Worm (Caenorhabditis elegans) whole organism, L2 larva: ENCODE results near the gene F13D12.5.

Experiments used
- C34F6.9 ChIP-seq: fragments of 150-350 bp; optimal IDR thresholded peaks from 2 replicates; lab custom pipeline; 2014; ENCODE audit warnings: missing biosample characterization, missing genetic modification characterization
- F13H6.1 ChIP-seq: sonication (generic microtip); optimal IDR thresholded peaks from 2 replicates; lab custom pipeline; 2016; ENCODE audit warnings: missing genetic modification characterization, missing compliant biosample characterization
- R02D3.7 ChIP-seq: fragments of 150-350 bp; optimal IDR thresholded peaks from 2 replicates; lab custom pipeline; 2014; ENCODE audit warnings: missing biosample characterization, missing genetic modification characterization
- Y55F3AM.14 ChIP-seq: fragments of 200-800 bp; sonication (Bioruptor generic); optimal IDR thresholded peaks from 2 replicates; lab custom pipeline; 2018; ENCODE audit warnings: mild to moderate bottlenecking, missing genetic modification characterization, missing compliant biosample characterization
- ZK546.5 ChIP-seq: sonication (generic microtip); optimal IDR thresholded peaks from 2 replicates; lab custom pipeline; 2017; ENCODE audit warnings: missing biosample characterization, missing genetic modification characterization
- alr-1 ChIP-seq: fragments of 150-350 bp; optimal IDR thresholded peaks from 2 replicates; lab custom pipeline; 2014; ENCODE audit warnings: missing biosample characterization, missing genetic modification characterization
- aly-2 ChIP-seq: fragments of 150-350 bp; optimal IDR thresholded peaks from 2 replicates; lab custom pipeline; 2014; ENCODE audit warnings: missing biosample characterization, missing genetic modification characterization
- ama-1 ChIP-seq: fragments of 150-350 bp; optimal IDR thresholded peaks from 2 replicates; lab custom pipeline; 2018; ENCODE audit warnings: inconsistent platforms
- blmp-1 ChIP-seq: sonication (generic microtip); optimal IDR thresholded peaks from 2 replicates; lab custom pipeline; 2017; ENCODE audit warnings: missing genetic modification characterization, mild to moderate bottlenecking, missing compliant biosample characterization, antibody characterized with exemption, moderate library complexity; ENCODE audit not compliant: insufficient read depth
- ceh-16 ChIP-seq: fragments of 150-350 bp; optimal IDR thresholded peaks from 2 replicates; lab custom pipeline; 2014; ENCODE audit warnings: missing biosample characterization, missing genetic modification characterization
- ceh-82 ChIP-seq: fragments of 150-350 bp; optimal IDR thresholded peaks from 2 replicates; lab custom pipeline; 2014; ENCODE audit warnings: missing biosample characterization, missing genetic modification characterization
- crh-2 ChIP-seq: sonication (generic microtip); optimal IDR thresholded peaks from 2 replicates; lab custom pipeline; 2017; ENCODE audit warnings: missing biosample characterization, missing genetic modification characterization
- dmd-4 ChIP-seq: sonication (generic microtip); optimal IDR thresholded peaks from 2 replicates; lab custom pipeline; 2017; ENCODE audit warnings: missing biosample characterization, missing genetic modification characterization
- egl-27 ChIP-seq: sonication (generic microtip); optimal IDR thresholded peaks from 3 replicates; lab custom pipeline; 2017; ENCODE audit warnings: missing biosample characterization, missing genetic modification reagents, missing genetic modification characterization
- elt-3 ChIP-seq: sonication (generic microtip); optimal IDR thresholded peaks from 2 replicates; lab custom pipeline; 2017; ENCODE audit warnings: missing biosample characterization, missing genetic modification characterization
- fos-1 ChIP-seq: fragments of 150-350 bp; optimal IDR thresholded peaks from 2 replicates; lab custom pipeline; 2014; ENCODE audit warnings: missing biosample characterization, missing genetic modification characterization
- gmeb-1 ChIP-seq: fragments of 150-350 bp; optimal IDR thresholded peaks from 2 replicates; lab custom pipeline; 2014; ENCODE audit warnings: missing biosample characterization, missing genetic modification characterization
- lin-11 ChIP-seq: fragments of 150-350 bp; sonication (generic microtip); optimal IDR thresholded peaks from 2 replicates; lab custom pipeline; 2014; ENCODE audit warnings: missing biosample characterization, missing genetic modification characterization, inconsistent platforms, mixed read lengths
- lin-13 ChIP-seq: fragments of 150-350 bp; optimal IDR thresholded peaks from 2 replicates; lab custom pipeline; 2014; ENCODE audit warnings: missing biosample characterization, missing genetic modification reagents, missing genetic modification characterization
- lin-39 ChIP-seq: fragments of 150-350 bp; optimal IDR thresholded peaks from 2 replicates; lab custom pipeline; 2014; ENCODE audit warnings: missing biosample characterization, missing genetic modification reagents, missing genetic modification characterization
- lsy-2 ChIP-seq, 2 experiments: fragments of 150-350 bp in 1 of 2; sonication (generic microtip) in 1 of 2; optimal IDR thresholded peaks; 2 replicates each; lab custom pipeline; 2014 to 2017; ENCODE audit warnings: missing biosample characterization in 2 of 2, missing genetic modification characterization in 2 of 2
- mab-5 ChIP-seq: fragments of 150-350 bp; optimal IDR thresholded peaks from 2 replicates; lab custom pipeline; 2014; ENCODE audit warnings: missing biosample characterization, missing genetic modification characterization
- mbf-1 ChIP-seq: sonication (generic microtip); optimal IDR thresholded peaks from 2 replicates; lab custom pipeline; 2017; ENCODE audit warnings: missing biosample characterization, missing genetic modification characterization
- mdl-1 ChIP-seq, 2 experiments: fragments of 150-350 bp in 1 of 2; sonication (generic microtip) in 1 of 2; optimal IDR thresholded peaks; 2 replicates each; lab custom pipeline; 2017; ENCODE audit warnings: missing biosample characterization in 2 of 2, missing genetic modification characterization in 2 of 2
- nhr-10 ChIP-seq: sonication (generic microtip); optimal IDR thresholded peaks from 2 replicates; lab custom pipeline; 2017; ENCODE audit warnings: missing biosample characterization, missing genetic modification characterization
- nhr-11 ChIP-seq: fragments of 150-350 bp; optimal IDR thresholded peaks from 2 replicates; lab custom pipeline; 2014; ENCODE audit warnings: missing biosample characterization, missing genetic modification characterization
- nhr-12 ChIP-seq: fragments of 150-350 bp; optimal IDR thresholded peaks from 2 replicates; lab custom pipeline; 2014; ENCODE audit warnings: missing biosample characterization, missing genetic modification characterization
- nhr-129 ChIP-seq: fragments of 150-350 bp; optimal IDR thresholded peaks from 2 replicates; lab custom pipeline; 2014; ENCODE audit warnings: missing biosample characterization, missing genetic modification characterization
- nhr-21 ChIP-seq: fragments of 150-350 bp; optimal IDR thresholded peaks from 2 replicates; lab custom pipeline; 2014; ENCODE audit warnings: missing biosample characterization, missing genetic modification characterization
- nhr-23 ChIP-seq: fragments of 150-350 bp; optimal IDR thresholded peaks from 2 replicates; lab custom pipeline; 2014; ENCODE audit warnings: missing biosample characterization, missing genetic modification reagents, missing genetic modification characterization
- nhr-237 ChIP-seq: fragments of 150-350 bp; optimal IDR thresholded peaks from 2 replicates; lab custom pipeline; 2014; ENCODE audit warnings: missing biosample characterization, missing genetic modification characterization
- nhr-25 ChIP-seq: fragments of 150-350 bp; sonication (generic microtip); optimal IDR thresholded peaks from 3 replicates; lab custom pipeline; 2014; ENCODE audit warnings: missing biosample characterization, missing genetic modification characterization
- nhr-6 ChIP-seq: fragments of 150-350 bp; optimal IDR thresholded peaks from 2 replicates; lab custom pipeline; 2014; ENCODE audit warnings: missing biosample characterization, missing genetic modification characterization
- nhr-77 ChIP-seq: fragments of 150-350 bp; optimal IDR thresholded peaks from 2 replicates; lab custom pipeline; 2014; ENCODE audit warnings: missing biosample characterization, missing genetic modification characterization
- peb-1 ChIP-seq: fragments of 150-350 bp; optimal IDR thresholded peaks from 2 replicates; lab custom pipeline; 2014; ENCODE audit warnings: missing biosample characterization, missing genetic modification characterization
- sem-4 ChIP-seq: fragments of 150-350 bp; optimal IDR thresholded peaks from 2 replicates; lab custom pipeline; 2014; ENCODE audit warnings: missing biosample characterization, missing genetic modification reagents, missing genetic modification characterization
- skn-1 ChIP-seq: sonication (generic microtip); optimal IDR thresholded peaks from 2 replicates; lab custom pipeline; 2017; ENCODE audit warnings: missing biosample characterization, missing genetic modification characterization
- sma-3 ChIP-seq: sonication (generic microtip); optimal IDR thresholded peaks from 2 replicates; lab custom pipeline; 2016; ENCODE audit warnings: missing genetic modification reagents, missing genetic modification characterization, missing compliant biosample characterization
- sma-9 ChIP-seq, 2 experiments: fragments of 150-350 bp in 1 of 2; sonication (generic microtip) in 1 of 2; optimal IDR thresholded peaks; 2 replicates each; lab custom pipeline; 2014 to 2016; ENCODE audit warnings: missing genetic modification characterization in 2 of 2, mild to moderate bottlenecking in 1 of 2, missing biosample characterization in 1 of 2, missing compliant biosample characterization in 1 of 2, missing genetic modification reagents in 1 of 2, moderate library complexity in 1 of 2
- snpc-4 ChIP-seq: fragments of 150-350 bp; optimal IDR thresholded peaks from 2 replicates; lab custom pipeline; 2014; ENCODE audit warnings: missing biosample characterization, missing genetic modification characterization
- unc-39 ChIP-seq: fragments of 150-350 bp; optimal IDR thresholded peaks from 2 replicates; lab custom pipeline; 2014; ENCODE audit warnings: missing biosample characterization, missing genetic modification characterization
- unc-55 ChIP-seq: fragments of 150-350 bp; sonication (generic microtip); optimal IDR thresholded peaks from 3 replicates; lab custom pipeline; 2014; ENCODE audit warnings: missing biosample characterization, missing genetic modification reagents, missing genetic modification characterization
- unc-62 ChIP-seq: fragments of 150-350 bp; optimal IDR thresholded peaks from 2 replicates; lab custom pipeline; 2014; ENCODE audit warnings: missing biosample characterization, missing genetic modification reagents, missing genetic modification characterization
- zag-1 ChIP-seq: fragments of 150-350 bp; optimal IDR thresholded peaks from 2 replicates; lab custom pipeline; 2014; ENCODE audit warnings: missing biosample characterization, missing genetic modification characterization
- ztf-1 ChIP-seq: fragments of 200-800 bp; sonication (Bioruptor generic); conservative IDR thresholded peaks from 2 replicates; pipeline ENCODE4 v1.3.6; 2022; ENCODE audit warnings: missing genetic modification characterization, missing compliant biosample characterization
- ztf-4 ChIP-seq: fragments of 150-350 bp; optimal IDR thresholded peaks from 2 replicates; lab custom pipeline; 2014; ENCODE audit warnings: missing biosample characterization, missing genetic modification characterization

Gene F13D12.5

ce11 chrII:11688643-11689042 is 38.0 kb upstream of the F13D12.5 start, which contains the start of gene kel-1:
kel-1 (plus strand) TSS chrII:11688943.
- TF ChIP-seq nhr-21 (tag; lab: Kevin White, UChicago) (no peak), peb-1 (no peak), mdl-1 (tag; optimal IDR thresholded peaks at IDR 0.05; lab: Kevin White, UChicago) (no peak), skn-1 (tag; lab: Kevin White, UChicago) (no peak), nhr-129 (no peak)

- TF ChIP-seq fos-1 (tag; lab: Kevin White, UChicago) (no peak), alr-1 (tag; lab: Kevin White, UChicago) (no peak), Y55F3AM.14 (GFP tag; lab: Kevin White, UChicago) (no peak), ceh-82 (tag; lab: Kevin White, UChicago) (no peak), dmd-4 (tag; lab: Kevin White, UChicago) (no peak), unc-55 (GFP tag; lab: Kevin White, UChicago) (no peak)
Observed at ce11 chrII:11689941-11690340, 36.7 kb upstream of the F13D12.5 start.

DNA sequence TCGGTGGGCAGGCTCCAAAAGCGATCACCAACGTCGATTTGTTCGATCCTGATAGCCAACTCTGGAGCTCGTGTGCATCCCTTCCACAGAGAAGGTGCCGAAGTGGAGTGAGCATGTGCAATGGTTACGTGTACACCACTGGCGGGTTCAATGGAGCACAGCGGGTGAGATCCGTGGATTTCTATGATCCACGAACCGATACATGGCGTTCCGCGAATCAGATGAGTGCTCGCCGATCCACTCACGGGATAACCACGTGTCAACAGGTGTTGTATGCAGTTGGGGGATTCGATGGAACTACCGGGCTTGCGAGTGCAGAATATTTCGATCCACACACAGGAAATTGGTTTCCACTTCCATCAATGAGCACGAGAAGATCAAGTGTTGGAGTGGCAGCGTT is 35.7 kb upstream of the F13D12.5 start:
- TF ChIP-seq sem-4 (tag; lab: Kevin White, UChicago) (no peak), blmp-1 (tag; lab: Kevin White, UChicago) (no peak), unc-39 (tag; lab: Kevin White, UChicago) (no peak), nhr-12 (tag; lab: Kevin White, UChicago) (no peak), egl-27 (tag; lab: Kevin White, UChicago) (no peak), nhr-10 (tag; lab: Kevin White, UChicago) (no peak), nhr-77 (tag; lab: Kevin White, UChicago) (no peak), alr-1 (tag; lab: Kevin White, UChicago) (no peak)

DNA sequence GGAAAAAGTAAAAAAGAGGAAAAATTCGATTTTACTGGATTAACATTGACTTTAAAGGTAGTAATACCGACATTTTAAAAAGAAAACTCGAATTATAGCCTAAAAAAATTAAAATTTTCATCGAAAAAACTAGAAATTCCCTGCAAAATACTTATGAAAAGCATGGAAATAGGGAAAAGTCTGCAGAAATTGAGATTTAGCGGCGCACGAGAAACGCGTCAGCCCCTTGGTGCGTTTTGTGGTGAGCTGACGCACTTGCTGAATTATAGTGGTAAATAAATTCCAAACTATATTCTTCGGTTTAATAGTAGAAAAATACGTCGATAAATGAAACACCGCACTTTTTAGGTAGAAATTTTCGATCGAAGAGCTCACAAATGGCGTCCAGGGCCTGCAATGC is 32.2 kb upstream of the F13D12.5 start:
- TF ChIP-seq alr-1 (tag; lab: Kevin White, UChicago) (no peak), sem-4 (tag; lab: Kevin White, UChicago) (no peak), lsy-2 (tag; optimal IDR thresholded peaks at IDR 0.05; lab: Kevin White, UChicago) (peak in 1 of 2 experiments; percentile 56), blmp-1 (tag; lab: Kevin White, UChicago) (no peak), mbf-1 (tag; lab: Kevin White, UChicago) (no peak), nhr-77 (tag; lab: Kevin White, UChicago) (no peak), mab-5 (tag; lab: Kevin White, UChicago) (no peak), ama-1 (lab: Kevin White, UChicago) (no peak), F13H6.1 (no peak), skn-1 (tag; lab: Kevin White, UChicago) (no peak), R02D3.7 (tag; lab: Kevin White, UChicago) (no peak), nhr-6 (tag; lab: Kevin White, UChicago) (no peak), ceh-82 (tag; lab: Kevin White, UChicago) (no peak), snpc-4 (no peak), crh-2 (peak; percentile 27), egl-27 (tag; lab: Kevin White, UChicago) (no peak), mdl-1 (tag; optimal IDR thresholded peaks at IDR 0.05; lab: Kevin White, UChicago) (no peak), lin-13 (GFP tag; lab: Kevin White, UChicago) (no peak), nhr-10 (tag; lab: Kevin White, UChicago) (no peak), ceh-16 (tag; lab: Kevin White, UChicago) (no peak), nhr-11 (tag; lab: Kevin White, UChicago) (no peak), ztf-1 (no peak), nhr-129 (peak; percentile 42), lin-11 (tag; lab: Kevin White, UChicago) (no peak), nhr-23 (no peak), nhr-25 (peak; percentile 8), C34F6.9 (tag; lab: Kevin White, UChicago) (peak; percentile 44), sma-9 (GFP tag; optimal IDR thresholded peaks at IDR 0.05; lab: Kevin White, UChicago) (no peak), sma-9 (tag; optimal IDR thresholded peaks at IDR 0.05; lab: Kevin White, UChicago) (no peak), fos-1 (tag; lab: Kevin White, UChicago) (peak; percentile 2), unc-62 (GFP tag; lab: Kevin White, UChicago) (no peak), dmd-4 (tag; lab: Kevin White, UChicago) (no peak), Y55F3AM.14 (GFP tag; lab: Kevin White, UChicago) (no peak), gmeb-1 (tag; lab: Kevin White, UChicago) (peak; percentile 16), unc-55 (GFP tag; lab: Kevin White, UChicago) (peak; percentile 50), sma-3 (GFP tag; lab: Kevin White, UChicago) (no peak), nhr-12 (tag; lab: Kevin White, UChicago) (no peak), ZK546.5 (tag; lab: Kevin White, UChicago) (no peak), zag-1 (tag; lab: Kevin White, UChicago) (no peak), lin-39 (tag; lab: Kevin White, UChicago) (no peak), ztf-4 (tag; lab: Kevin White, UChicago) (no peak), elt-3 (tag; lab: Kevin White, UChicago) (no peak), aly-2 (tag; lab: Kevin White, UChicago) (no peak), unc-39 (tag; lab: Kevin White, UChicago) (no peak), nhr-237 (no peak)
